Fruit fly (Drosophila melanogaster) whole organism, wandering third instar larva: ENCODE measurements around the gene CG6878.

Experiments
- Abd-B ChIP-seq: fragments of >200 bp; optimal IDR thresholded peaks from 2 replicates; lab custom pipeline; 2017; ENCODE audit warnings: missing biosample characterization, missing genetic modification characterization
- CG32264 ChIP-seq: fragments of 200-800 bp; sonication (Bioruptor generic); optimal IDR thresholded peaks from 2 replicates; lab custom pipeline; 2016; ENCODE audit warnings: missing biosample characterization, missing genetic modification characterization
- CG9705 ChIP-seq: fragments of 200-800 bp; sonication (Bioruptor generic); optimal IDR thresholded peaks from 2 replicates; lab custom pipeline; 2018; ENCODE audit warnings: missing biosample characterization, mild to moderate bottlenecking, missing genetic modification characterization
- CrebA ChIP-seq: fragments of 200-800 bp; sonication (Bioruptor generic); optimal IDR thresholded peaks from 2 replicates; lab custom pipeline; 2016; ENCODE audit warnings: missing biosample characterization, mild to moderate bottlenecking, missing genetic modification characterization, borderline replicate concordance
- Dfd ChIP-seq: fragments of >200 bp; optimal IDR thresholded peaks from 2 replicates; lab custom pipeline; 2017; ENCODE audit warnings: missing biosample characterization, missing genetic modification characterization
- Dif ChIP-seq: fragments of 200-275, 200-300 bp; sonication (Bioruptor generic); optimal IDR thresholded peaks from 2 replicates; lab custom pipeline; 2018; ENCODE audit warnings: missing biosample characterization, missing genetic modification characterization; ENCODE audit not compliant: partially characterized antibody
- GATAd ChIP-seq: sonication (Bioruptor generic); optimal IDR thresholded peaks from 2 replicates; lab custom pipeline; 2016; ENCODE audit warnings: missing biosample characterization, missing genetic modification characterization
- Hnf4 ChIP-seq: fragments of 200-800 bp; sonication (Bioruptor generic); optimal IDR thresholded peaks from 2 replicates; lab custom pipeline; 2016; ENCODE audit warnings: missing biosample characterization, mild to moderate bottlenecking, missing genetic modification characterization
- Hr78 ChIP-seq: fragments of >200 bp; optimal IDR thresholded peaks from 2 replicates; lab custom pipeline; 2017; ENCODE audit warnings: missing biosample characterization, missing genetic modification characterization
- Hr83 ChIP-seq: fragments of 200-300 bp; sonication (Bioruptor generic); optimal IDR thresholded peaks from 2 replicates; lab custom pipeline; 2016; ENCODE audit warnings: missing biosample characterization, mild to moderate bottlenecking, missing genetic modification characterization, moderate library complexity; ENCODE audit not compliant: poor library complexity, severe bottlenecking
- Mio ChIP-seq: sonication (Bioruptor generic); optimal IDR thresholded peaks from 2 replicates; lab custom pipeline; 2016; ENCODE audit warnings: missing biosample characterization, missing genetic modification characterization
- OdsH ChIP-seq: fragments of 200-800 bp; sonication (Bioruptor generic); optimal IDR thresholded peaks from 2 replicates; lab custom pipeline; 2016; ENCODE audit warnings: missing biosample characterization, mild to moderate bottlenecking, missing genetic modification characterization
- Rel ChIP-seq, 2 experiments: fragments of 200-800 bp; sonication (Bioruptor generic) in 1 of 2; optimal IDR thresholded peaks; 2 replicates in 1 of 2; 3 replicates in 1 of 2; lab custom pipeline; 2016 to 2019; ENCODE audit warnings: mild to moderate bottlenecking in 2 of 2, missing biosample characterization in 2 of 2, missing genetic modification characterization in 2 of 2, moderate library complexity in 1 of 2
- Sp1 ChIP-seq: fragments of 200-800 bp; sonication (Bioruptor generic); optimal IDR thresholded peaks from 3 replicates; lab custom pipeline; 2019; ENCODE audit warnings: missing biosample characterization, mild to moderate bottlenecking, missing genetic modification characterization, moderate library complexity
- Vsx2 ChIP-seq: fragments of 200-300, 225-300 bp; sonication (Bioruptor generic); optimal IDR thresholded peaks from 2 replicates; lab custom pipeline; 2018; ENCODE audit warnings: missing biosample characterization, missing genetic modification characterization; ENCODE audit not compliant: partially characterized antibody
- br ChIP-seq: fragments of 200-800 bp; sonication (Bioruptor generic); optimal IDR thresholded peaks from 2 replicates; lab custom pipeline; 2016; ENCODE audit warnings: missing biosample characterization, missing genetic modification characterization
- brk ChIP-seq: fragments of 200-800 bp; sonication (Bioruptor generic); optimal IDR thresholded peaks from 2 replicates; lab custom pipeline; 2016; ENCODE audit warnings: missing biosample characterization, mild to moderate bottlenecking, missing genetic modification characterization
- dl ChIP-seq, 2 experiments: fragments of 175-275, 200-275 bp in 1 of 2; fragments of 200-275 bp in 1 of 2; sonication (Bioruptor generic); optimal IDR thresholded peaks; lab custom pipeline; 2018; ENCODE audit warnings: mild to moderate bottlenecking in 2 of 2, missing biosample characterization in 2 of 2, missing genetic modification characterization in 2 of 2, moderate library complexity in 2 of 2; ENCODE audit not compliant: partially characterized antibody in 2 of 2, insufficient read depth in 1 of 2
- dsf ChIP-seq: sonication (Bioruptor generic); optimal IDR thresholded peaks from 2 replicates; lab custom pipeline; 2016; ENCODE audit warnings: missing biosample characterization, missing genetic modification characterization, borderline replicate concordance
- ey ChIP-seq: fragments of 200-800 bp; sonication (Bioruptor generic); optimal IDR thresholded peaks from 2 replicates; lab custom pipeline; 2016; ENCODE audit warnings: missing biosample characterization, missing genetic modification characterization
- foxo ChIP-seq, 2 experiments: fragments of 200-800 bp; sonication (Bioruptor generic); optimal IDR thresholded peaks; 2 replicates in 1 of 2; 3 replicates in 1 of 2; lab custom pipeline; 2016 to 2017; ENCODE audit warnings: missing biosample characterization in 2 of 2, missing genetic modification characterization in 2 of 2
- fru ChIP-seq: fragments of 200-800 bp; sonication (Bioruptor generic); optimal IDR thresholded peaks from 3 replicates; lab custom pipeline; 2016; ENCODE audit warnings: missing biosample characterization, mild to moderate bottlenecking, missing genetic modification characterization
- h ChIP-seq: fragments of 200-800 bp; sonication (Bioruptor generic); optimal IDR thresholded peaks from 3 replicates; lab custom pipeline; 2016; ENCODE audit warnings: missing biosample characterization, mild to moderate bottlenecking, missing genetic modification characterization
- jim ChIP-seq: fragments of 175-275, 200-325 bp; sonication (Bioruptor generic); optimal IDR thresholded peaks from 2 replicates; lab custom pipeline; 2016; ENCODE audit warnings: missing biosample characterization, mild to moderate bottlenecking, missing genetic modification characterization
- lola ChIP-seq: fragments of >200 bp; optimal IDR thresholded peaks from 2 replicates; lab custom pipeline; 2017; ENCODE audit warnings: missing biosample characterization, missing genetic modification characterization
- pan ChIP-seq: fragments of >200 bp; optimal IDR thresholded peaks from 2 replicates; lab custom pipeline; 2017
- psq ChIP-seq: fragments of 200-800 bp; sonication (Bioruptor generic); optimal IDR thresholded peaks from 3 replicates; lab custom pipeline; 2017; ENCODE audit warnings: missing biosample characterization, mild to moderate bottlenecking, missing genetic modification characterization, moderate library complexity
- rgr ChIP-seq: fragments of 200-800 bp; sonication (Bioruptor generic); optimal IDR thresholded peaks from 3 replicates; lab custom pipeline; 2016; ENCODE audit warnings: missing biosample characterization, mild to moderate bottlenecking, missing genetic modification characterization
- sage ChIP-seq: fragments of 200-800 bp; sonication (Bioruptor generic); optimal IDR thresholded peaks from 2 replicates; lab custom pipeline; 2016; ENCODE audit warnings: missing biosample characterization, mild to moderate bottlenecking, missing genetic modification characterization
- sv ChIP-seq: fragments of 200-800 bp; sonication (Bioruptor generic); optimal IDR thresholded peaks from 3 replicates; lab custom pipeline; 2016; ENCODE audit warnings: missing biosample characterization, missing genetic modification characterization
- tai ChIP-seq: sonication (Bioruptor generic); optimal IDR thresholded peaks from 2 replicates; lab custom pipeline; 2016; ENCODE audit warnings: missing biosample characterization, missing genetic modification characterization
- usp ChIP-seq: fragments of >200 bp; optimal IDR thresholded peaks from 2 replicates; lab custom pipeline; 2017; ENCODE audit warnings: missing biosample characterization, missing genetic modification characterization

CG6878 gene

DNA sequence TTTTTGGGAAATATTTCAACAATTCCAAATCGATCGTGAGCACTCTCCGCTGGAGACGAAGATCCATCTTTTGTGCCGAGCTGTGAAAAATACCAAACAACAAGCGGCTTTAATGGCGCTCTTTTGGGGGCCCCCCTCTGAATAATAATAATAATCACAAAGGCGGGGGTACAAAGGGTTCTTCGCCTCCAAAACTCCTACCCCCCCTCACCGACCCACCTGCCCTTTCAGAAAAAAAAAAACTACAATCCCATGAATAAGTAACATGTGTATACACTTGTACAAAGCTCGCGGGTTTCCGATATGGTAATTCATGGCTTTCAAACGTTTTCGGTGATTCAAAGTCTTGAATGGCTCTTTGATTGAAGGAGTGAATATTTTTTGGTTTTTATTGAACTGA is 39.7 kb downstream of the CG6878 start:
- TF ChIP-seq Sp1 (GFP tag; lab: Kevin White, UChicago) (no peak), sv (GFP tag; lab: Kevin White, UChicago) (no peak), ey (GFP tag; lab: Kevin White, UChicago) (no peak), brk (GFP tag; lab: Kevin White, UChicago) (no peak), pan (lab: Kevin White, UChicago) (no peak), CG32264 (GFP tag; lab: Kevin White, UChicago) (no peak), dsf (GFP tag; lab: Kevin White, UChicago) (no peak), Hr78 (GFP tag; lab: Kevin White, UChicago) (no peak), Abd-B (GFP tag; lab: Kevin White, UChicago) (no peak), lola (GFP tag; lab: Kevin White, UChicago) (no peak), fru (GFP tag; lab: Kevin White, UChicago) (no peak), br (no peak), foxo (GFP tag; optimal IDR thresholded peaks at IDR 0.05; lab: Kevin White, UChicago) (no peak), Hnf4 (GFP tag; lab: Kevin White, UChicago) (no peak), h (no peak), CG9705 (GFP tag; lab: Kevin White, UChicago) (no peak), Rel (GFP tag; optimal IDR thresholded peaks at IDR 0.05; lab: Kevin White, UChicago) (no peak), Rel (tag; optimal IDR thresholded peaks at IDR 0.05; lab: Kevin White, UChicago) (no peak), Dfd (no peak)

DNA sequence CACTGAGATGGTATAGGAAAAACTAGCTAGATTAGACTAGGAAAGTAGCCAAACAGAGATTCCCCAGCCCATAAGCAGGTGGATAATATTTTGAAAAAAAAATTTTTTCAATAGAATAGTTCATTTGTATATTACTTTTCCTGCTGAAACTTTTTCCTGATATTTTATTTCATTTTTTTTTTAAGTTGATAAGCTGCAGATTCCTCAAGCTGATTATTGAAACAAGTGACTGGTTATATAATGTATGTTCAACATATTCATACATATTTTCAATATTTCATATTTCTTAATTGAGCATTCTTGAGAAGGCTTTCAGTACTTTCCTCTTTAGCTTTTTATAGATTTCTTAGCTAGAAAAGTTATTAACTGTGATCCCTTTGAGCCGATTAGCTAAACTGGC is 41.5 kb downstream of the CG6878 start:
- TF ChIP-seq Mio (GFP tag; lab: Kevin White, UChicago) (no peak), usp (GFP tag; lab: Kevin White, UChicago) (no peak), Vsx2 (no peak)

DNA sequence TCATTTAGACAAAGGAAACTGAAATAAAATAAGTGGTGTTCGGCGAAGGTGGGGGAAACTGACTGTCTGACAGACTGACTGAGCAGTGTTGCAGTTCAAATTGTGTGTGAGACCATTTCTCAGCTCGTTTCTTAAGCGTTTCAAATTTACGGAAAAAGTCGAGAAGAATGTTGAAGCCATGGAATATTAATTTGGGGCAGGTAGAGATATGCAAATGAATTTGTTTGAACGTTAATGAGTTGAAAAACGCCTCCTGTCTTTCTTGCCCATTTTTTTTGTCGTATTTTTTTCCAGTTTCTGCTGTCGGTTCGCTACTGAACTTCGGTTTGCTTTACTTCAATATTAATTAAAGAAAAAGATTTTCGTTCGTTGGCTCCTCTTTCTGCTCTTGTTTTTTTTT is 42.0 kb downstream of the CG6878 start:
- TF ChIP-seq GATAd (GFP tag; lab: Kevin White, UChicago): no peak
- TF ChIP-seq ey (GFP tag; lab: Kevin White, UChicago): no peak
- no peak for TF ChIP-seq sv (GFP tag; lab: Kevin White, UChicago)
- no peak for TF ChIP-seq Dfd
- no peak for TF ChIP-seq Vsx2
- TF ChIP-seq psq (GFP tag; lab: Kevin White, UChicago): no peak
- no peak for TF ChIP-seq sage (GFP tag; lab: Kevin White, UChicago)
- no peak for TF ChIP-seq CG32264 (GFP tag; lab: Kevin White, UChicago)
- no peak for TF ChIP-seq Abd-B (GFP tag; lab: Kevin White, UChicago)
- no peak for TF ChIP-seq CrebA (GFP tag; lab: Kevin White, UChicago)
- no peak for TF ChIP-seq lola (GFP tag; lab: Kevin White, UChicago)
- no peak for TF ChIP-seq Hr78 (GFP tag; lab: Kevin White, UChicago)
- no peak for TF ChIP-seq dl (GFP tag; optimal IDR thresholded peaks at IDR 0.05; lab: Kevin White, UChicago; ENCODE audit: insufficient read depth in 1 of 2, partially characterized antibody in 2 of 2)
- TF ChIP-seq Dif (GFP tag; lab: Kevin White, UChicago): no peak
- no peak for TF ChIP-seq br
- TF ChIP-seq Sp1 (GFP tag; lab: Kevin White, UChicago): no peak

DNA sequence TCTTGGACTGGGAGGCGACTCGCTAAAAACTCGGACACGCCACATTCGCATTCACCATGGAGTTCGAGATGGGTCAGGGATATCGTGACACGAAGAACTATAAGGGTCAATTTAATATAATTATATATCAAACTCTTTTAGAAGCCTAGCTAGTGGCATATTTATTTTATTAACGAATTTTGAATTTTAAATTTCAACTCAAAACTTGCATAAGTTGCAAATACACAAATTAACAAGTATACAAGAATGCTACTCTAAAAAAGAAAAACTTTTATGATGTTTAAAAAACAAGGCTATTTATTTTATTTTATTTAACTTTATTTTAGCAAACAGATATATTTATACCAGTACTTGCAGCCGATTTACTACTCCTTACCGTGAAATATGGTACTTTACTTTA is 44.4 kb downstream of the CG6878 start:
- TF ChIP-seq dsf (GFP tag; lab: Kevin White, UChicago) (no peak), Hr83 (GFP tag; lab: Kevin White, UChicago) (no peak), h (peak; percentile 3), CG9705 (GFP tag; lab: Kevin White, UChicago) (no peak), foxo (GFP tag; optimal IDR thresholded peaks at IDR 0.05; lab: Kevin White, UChicago) (peak in 1 of 2 experiments; percentile 28), jim (GFP tag; lab: Kevin White, UChicago) (no peak), rgr (no peak), sage (GFP tag; lab: Kevin White, UChicago) (no peak), Dfd (no peak), psq (GFP tag; lab: Kevin White, UChicago) (peak; percentile 27), tai (no peak), lola (GFP tag; lab: Kevin White, UChicago) (no peak), GATAd (GFP tag; lab: Kevin White, UChicago) (no peak), brk (GFP tag; lab: Kevin White, UChicago) (no peak), Sp1 (GFP tag; lab: Kevin White, UChicago) (no peak), Dif (GFP tag; lab: Kevin White, UChicago) (no peak), ey (GFP tag; lab: Kevin White, UChicago) (no peak), OdsH (GFP tag; lab: Kevin White, UChicago) (no peak)
